Fruit fly (Drosophila melanogaster): Measurements from ENCODE around the gene Mst36Fa.

Mst36Fa gene

dm6 chr2L:18708239-18708891 lies 31.6 kb upstream of the Mst36Fa start, which contains the start of the genes Faf2 and Grip71 (continued):
- TF ChIP-seq Dip2 (GFP tag; IDR thresholded peaks at IDR 0.05) (peak; percentile 51; the same call in 1 of the 2 replicates), CG9437 (GFP tag; optimal IDR thresholded peaks at IDR 0.05) (peak; percentile 16), CG13424 (tag; optimal IDR thresholded peaks at IDR 0.05) (peak; percentile 91), HLHmδ (GFP tag; optimal IDR thresholded peaks at IDR 0.05) (no peak), eyg (GFP tag; optimal IDR thresholded peaks at IDR 0.05) (peak; percentile 26), lov (optimal IDR thresholded peaks at IDR 0.05) (no peak), lov (GFP tag; IDR thresholded peaks at IDR 0.05) (peak; percentile 78), Tbp (GFP tag; optimal IDR thresholded peaks at IDR 0.05) (no peak), Taf1 (GFP tag; IDR thresholded peaks at IDR 0.05) (peak; percentile 79), Abd-B (GFP tag; optimal IDR thresholded peaks at IDR 0.05) (peak; percentile 98), onecut (GFP tag; IDR thresholded peaks at IDR 0.05) (peak; percentile 65), inv (GFP tag; IDR thresholded peaks at IDR 0.05; ENCODE audit: partially characterized antibody) (no peak; the same call in 1 of the 2 replicates), CG8388 (GFP tag; optimal IDR thresholded peaks at IDR 0.05) (peak; percentile 85), sens-2 (GFP tag; IDR thresholded peaks at IDR 0.05) (peak; percentile 86), CG34422 (GFP tag; IDR thresholded peaks at IDR 0.05) (peak; percentile 97), bsh (GFP tag; optimal IDR thresholded peaks at IDR 0.05) (peak in 1 of 2 experiments; percentile 93), CG1024 (GFP tag; IDR thresholded peaks at IDR 0.05) (peak; percentile 89), tna (GFP tag; IDR thresholded peaks at IDR 0.05; ENCODE audit: partially characterized antibody) (no peak), wor (GFP tag; IDR thresholded peaks at IDR 0.05) (peak; percentile 90), D (optimal IDR thresholded peaks at IDR 0.05) (no peak), D (GFP tag; optimal IDR thresholded peaks at IDR 0.05) (peak; percentile 80), sqz (GFP tag; optimal IDR thresholded peaks at IDR 0.05) (no peak), CG13123 (GFP tag; optimal IDR thresholded peaks at IDR 0.05) (peak; percentile 87), ranshi (GFP tag; IDR thresholded peaks at IDR 0.05) (peak; percentile 95), gcm (GFP tag; optimal IDR thresholded peaks at IDR 0.05) (peak; percentile 59), CG7963 (GFP tag; IDR thresholded peaks at IDR 0.05; ENCODE audit: partially characterized antibody) (no peak), Atf3 (GFP tag; optimal IDR thresholded peaks at IDR 0.05) (peak; percentile 82), CG7372 (GFP tag; IDR thresholded peaks at IDR 0.05) (peak; percentile 95), pfk (GFP tag; optimal IDR thresholded peaks at IDR 0.05) (no peak), NK7.1 (GFP tag; optimal IDR thresholded peaks at IDR 0.05) (peak; percentile 36), BtbVII (GFP tag; optimal IDR thresholded peaks at IDR 0.05) (peak; percentile 15), CG11723 (GFP tag; optimal IDR thresholded peaks at IDR 0.05) (peak; percentile 75), Bgb (GFP tag; IDR thresholded peaks at IDR 0.05; ENCODE audit: partially characterized antibody) (peak; percentile 23; the same call in 1 of the 2 replicates), Hmx (GFP tag; optimal IDR thresholded peaks at IDR 0.05) (peak; percentile 66), nom (GFP tag; optimal IDR thresholded peaks at IDR 0.05) (peak; percentile 87), dpn (GFP tag; optimal IDR thresholded peaks at IDR 0.05) (peak; percentile 87 to 92), CG7357 (GFP tag; IDR thresholded peaks at IDR 0.05) (peak; percentile 100), CoRest (tag; optimal IDR thresholded peaks at IDR 0.05) (peak; percentile 96), GATAe (GFP tag; conservative IDR thresholded peaks at IDR 0.05) (peak; percentile 43), CG31441 (GFP tag; IDR thresholded peaks at IDR 0.05) (peak; percentile 90), NC2β (GFP tag; optimal IDR thresholded peaks at IDR 0.05) (peak; percentile 84), so (GFP tag; IDR thresholded peaks at IDR 0.05) (peak; percentile 88), CG11085 (GFP tag; IDR thresholded peaks at IDR 0.05) (peak; percentile 95), ftz-f1 (GFP tag; optimal IDR thresholded peaks at IDR 0.05) (peak; percentile 59), gro (GFP tag; optimal IDR thresholded peaks at IDR 0.05) (peak; percentile 65), trem (tag; optimal IDR thresholded peaks at IDR 0.05) (peak; percentile 93), aop (GFP tag; IDR thresholded peaks at IDR 0.05) (peak; percentile 79), Sry-δ (GFP tag; optimal IDR thresholded peaks at IDR 0.05) (peak; percentile 60), unpg (GFP tag; optimal IDR thresholded peaks at IDR 0.05) (peak; percentile 93), vvl (GFP tag; IDR thresholded peaks at IDR 0.05) (peak; percentile 96)

Measured in whole organism, embryonic.